Worm (Caenorhabditis elegans) whole organism, L4/young adult: ENCODE data around the gene nspf-1.

Experiments
- W03F9.2 ChIP-seq: fragments of 150-350 bp; optimal IDR thresholded peaks from 2 replicates; lab custom pipeline; 2014; ENCODE audit warnings: missing biosample characterization, missing genetic modification characterization
- dao-5 ChIP-seq: sonication (generic microtip); optimal IDR thresholded peaks from 2 replicates; lab custom pipeline; 2016; ENCODE audit warnings: missing genotype, missing genetic modification characterization, moderate library complexity, missing compliant biosample characterization
- him-1 ChIP-seq: sonication (generic microtip); optimal IDR thresholded peaks from 2 replicates; lab custom pipeline; 2016; ENCODE audit warnings: missing genotype, missing genetic modification reagents, missing genetic modification characterization, missing compliant biosample characterization

The nspf-1 gene

DNA sequence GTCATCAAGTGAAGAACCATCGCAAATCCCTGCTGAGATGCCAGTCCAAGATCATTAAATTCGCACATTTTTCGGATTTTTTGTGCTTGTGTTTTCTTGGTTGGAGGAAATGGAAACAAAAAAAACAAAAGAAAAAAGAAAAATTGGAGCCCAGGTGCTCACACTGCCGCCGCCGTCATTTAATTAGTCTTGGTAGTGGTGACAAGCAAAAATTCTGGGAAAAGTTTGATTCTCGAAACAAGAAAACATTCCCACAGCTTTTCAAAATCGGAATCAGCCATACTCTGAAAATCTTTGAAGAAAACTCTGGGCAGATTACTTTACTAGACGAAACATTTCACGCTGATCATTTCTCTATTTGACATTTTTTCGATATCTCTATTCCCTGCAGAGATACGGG, 17.8 kb downstream of the nspf-1 start, which contains the start of gene srh-128:
srh-128 (minus strand) TSS at position 101 of the 400 bp plus-strand sequence.
- TF ChIP-seq him-1 (no peak), dao-5 (tag; lab: Kevin White, UChicago) (no peak), W03F9.2 (no peak)

ce11 chrII:2707872-2708271, 20.4 kb downstream of the nspf-1 start, which contains the start of gene Y47G7B.2:
TSS of gene Y47G7B.2 (minus strand) at chrII:2708014.
- TF ChIP-seq dao-5 (tag; lab: Kevin White, UChicago) (no peak), him-1 (no peak), W03F9.2 (no peak)

- TF ChIP-seq dao-5 (tag; lab: Kevin White, UChicago) = no peak
- TF ChIP-seq him-1 = no peak
- no peak for TF ChIP-seq W03F9.2
Observed at ce11 chrII:2709942-2710341, 22.5 kb downstream of the nspf-1 start, which contains the start of gene T05A8.1. TSS of gene T05A8.1 (minus strand) at chrII:2710042.

- TF ChIP-seq dao-5 (tag; lab: Kevin White, UChicago) (no peak), W03F9.2 (no peak), him-1 (no peak)
Observed at ce11 chrII:2710919-2711318, 23.5 kb downstream of the nspf-1 start, which contains the start of gene T05A8.2. TSS of gene T05A8.2 (minus strand) at chrII:2711019.

DNA sequence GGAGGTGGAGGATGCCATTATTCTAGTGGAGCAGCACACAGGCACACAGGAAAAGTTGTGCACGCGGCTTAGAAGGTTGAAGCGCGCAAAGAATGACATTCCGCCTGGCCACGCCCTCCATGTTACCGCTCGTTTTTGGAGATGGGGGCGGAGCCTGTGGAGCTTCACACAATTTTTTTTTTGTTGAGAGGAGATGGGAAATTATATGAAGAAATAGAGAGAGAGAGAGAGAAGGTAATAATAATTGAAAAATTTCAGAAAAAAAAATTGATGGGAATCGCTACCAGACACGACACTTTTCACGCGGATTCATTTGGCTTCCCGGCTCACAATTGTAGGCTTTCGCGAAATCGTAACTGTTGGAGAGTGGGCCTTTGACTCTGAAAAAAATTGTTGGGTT, 29.9 kb downstream of the nspf-1 start, which contains the start of gene T05A8.3:
T05A8.3 (minus strand) TSS at position 101 of the 400 bp plus-strand sequence.
- TF ChIP-seq W03F9.2 = no peak
- TF ChIP-seq dao-5 (tag; lab: Kevin White, UChicago) = no peak
- TF ChIP-seq him-1 = no peak

ce11 chrII:2719212-2719611, 31.8 kb downstream of the nspf-1 start:
- no peak for TF ChIP-seq him-1
- TF ChIP-seq dao-5 (tag; lab: Kevin White, UChicago) = no peak
- TF ChIP-seq W03F9.2 = no peak

DNA sequence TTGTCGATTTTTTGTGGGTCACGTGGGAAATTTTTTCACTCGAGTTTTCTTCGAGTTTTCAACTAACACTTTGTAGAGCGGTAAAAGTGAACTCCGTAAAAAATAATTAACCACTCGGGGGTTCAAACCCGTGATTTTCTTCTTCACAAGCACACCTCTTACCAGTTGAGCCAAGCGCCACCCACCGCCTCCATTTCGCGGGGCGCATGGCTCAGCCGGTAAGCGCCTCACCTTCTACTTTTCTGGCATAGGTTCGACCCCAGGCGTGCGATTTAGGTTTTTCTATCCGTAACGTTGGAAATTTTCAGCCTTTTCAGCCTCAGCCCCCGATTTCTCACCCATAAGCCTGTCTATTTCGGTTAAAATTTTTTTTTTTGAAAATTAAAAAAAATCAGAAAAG, 34.6 kb downstream of the nspf-1 start:
- TF ChIP-seq him-1 (no peak), W03F9.2 (no peak), dao-5 (tag; lab: Kevin White, UChicago) (no peak)

ce11 chrII:2725561-2725960, 38.1 kb downstream of the nspf-1 start, which contains the start of the genes T05A8.11 and nep-2:
TSS of gene T05A8.11 (minus strand) at chrII:2725661.
TSS of gene nep-2 (minus strand) at chrII:2725752.
- TF ChIP-seq him-1 (no peak), W03F9.2 (no peak), dao-5 (tag; lab: Kevin White, UChicago) (no peak)

DNA sequence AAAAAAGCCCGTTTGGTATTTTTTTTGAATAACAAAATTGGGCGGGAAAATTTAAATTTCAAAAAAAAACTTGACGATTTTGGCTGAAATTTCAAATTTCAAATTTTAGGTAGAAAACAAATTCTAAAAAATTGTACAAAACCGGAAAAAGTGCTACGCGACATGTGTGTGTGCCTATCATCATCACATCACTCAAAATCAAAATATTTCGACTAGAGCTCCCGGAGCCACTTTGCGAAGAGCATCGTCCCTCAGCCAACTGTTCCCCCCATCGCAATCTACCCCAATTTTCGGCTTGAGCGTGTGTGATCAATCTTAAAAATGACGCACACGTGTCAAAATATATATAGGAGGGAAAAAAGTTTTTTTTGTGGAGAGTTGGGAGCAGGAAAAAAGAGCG, 39.3 kb downstream of the nspf-1 start:
- TF ChIP-seq dao-5 (tag; lab: Kevin White, UChicago) (no peak), W03F9.2 (no peak), him-1 (no peak)

DNA sequence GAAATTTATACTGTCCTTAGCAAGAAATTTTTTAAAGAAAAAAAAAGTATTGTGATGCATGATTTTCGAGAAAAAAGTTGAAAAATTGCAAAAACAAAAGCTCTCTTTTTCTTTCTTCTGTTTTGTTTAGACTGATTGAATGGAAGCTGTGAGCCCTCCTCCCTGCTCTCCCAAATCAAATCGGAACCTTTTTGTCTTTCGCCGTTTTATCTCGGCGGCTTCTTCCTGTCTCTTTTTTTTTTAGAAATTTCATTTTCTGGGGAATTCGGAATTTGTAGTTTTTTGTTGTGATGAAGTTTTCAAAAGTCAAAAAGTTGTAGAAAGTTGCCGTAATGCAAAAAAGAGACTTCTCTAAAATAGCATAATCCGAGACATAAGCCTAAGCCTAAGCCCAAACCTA, 43.2 kb downstream of the nspf-1 start:
- no peak for TF ChIP-seq him-1

DNA sequence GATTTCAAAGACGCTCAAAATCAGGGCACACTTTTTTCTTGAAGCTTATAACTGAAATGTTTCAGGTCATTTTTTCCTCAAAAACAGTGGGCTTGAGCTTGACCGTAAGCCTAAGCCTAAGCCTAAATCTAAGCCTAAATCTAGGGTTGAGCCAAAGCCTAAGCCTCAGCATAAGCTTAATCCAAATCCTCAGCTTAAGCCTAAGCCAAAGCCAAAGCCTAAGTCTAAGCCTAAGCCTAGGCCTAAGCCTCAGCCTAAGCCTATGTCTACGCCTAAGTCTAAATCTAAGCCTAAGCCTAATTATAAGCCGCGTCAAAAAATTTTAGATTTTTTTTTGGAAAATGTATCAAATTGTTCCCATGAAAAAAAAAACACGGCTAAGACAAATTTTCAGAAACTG, 46.8 kb downstream of the nspf-1 start:
- no peak for TF ChIP-seq dao-5 (tag; lab: Kevin White, UChicago)
- TF ChIP-seq him-1 = no peak
- no peak for TF ChIP-seq W03F9.2

DNA sequence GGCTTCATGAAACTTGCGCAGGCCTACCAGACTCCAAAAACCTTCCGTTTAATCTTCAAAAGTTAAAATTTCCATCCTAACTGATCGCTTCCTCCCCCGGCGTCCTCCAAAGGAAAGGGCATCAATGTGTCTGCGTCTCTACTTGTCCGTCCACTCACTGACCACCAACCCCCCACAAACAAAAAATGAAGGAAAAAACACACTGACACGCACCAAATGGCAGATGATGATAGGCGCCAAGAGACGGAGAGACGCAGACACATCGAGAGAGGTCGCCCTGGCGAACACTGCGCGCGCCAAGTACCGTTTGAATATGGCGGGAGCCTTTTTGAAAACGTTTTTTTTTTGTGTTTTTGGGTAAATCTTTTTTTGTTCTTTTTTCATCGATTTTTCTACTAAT, 47.3 kb downstream of the nspf-1 start:
- TF ChIP-seq him-1 = no peak
- no peak for TF ChIP-seq dao-5 (tag; lab: Kevin White, UChicago)
- TF ChIP-seq W03F9.2 = no peak

DNA sequence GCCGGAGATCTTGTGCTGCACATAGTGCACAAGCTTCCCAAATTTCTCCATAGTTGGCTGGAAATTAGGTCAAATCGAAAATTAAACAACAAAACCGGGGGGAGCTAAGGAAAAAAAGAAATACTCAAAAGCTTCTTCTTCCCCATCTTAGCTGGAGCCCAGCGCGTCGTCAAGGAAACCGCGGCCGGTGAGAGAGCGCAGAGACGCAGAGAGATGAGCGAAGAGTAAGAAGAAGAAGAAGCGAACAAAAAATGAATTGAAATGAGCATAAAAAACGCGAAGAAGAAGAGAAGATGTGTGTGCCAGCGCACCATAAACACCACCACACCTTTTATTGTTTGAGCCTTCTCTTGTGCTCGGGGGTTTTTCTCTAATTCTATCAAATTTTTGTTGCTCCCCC, 47.8 kb downstream of the nspf-1 start, which contains the start of gene wdr-31:
wdr-31 (minus strand) TSS at position 101 of the 400 bp plus-strand sequence.
- TF ChIP-seq him-1 (no peak), W03F9.2 (no peak), dao-5 (tag; lab: Kevin White, UChicago) (no peak)

ce11 chrII:2735644-2736043, 48.2 kb downstream of the nspf-1 start:
- no peak for TF ChIP-seq him-1
- TF ChIP-seq W03F9.2 = no peak
- no peak for TF ChIP-seq dao-5 (tag; lab: Kevin White, UChicago)

ce11 chrII:2736156-2736728, 48.8 kb downstream of the nspf-1 start, which contains the start of gene T05A8.8:
TSS of gene T05A8.8 (plus strand) at chrII:2736678.
- TF ChIP-seq W03F9.2 = no peak
- no peak for TF ChIP-seq dao-5 (tag; lab: Kevin White, UChicago)
- no peak for TF ChIP-seq him-1

DNA sequence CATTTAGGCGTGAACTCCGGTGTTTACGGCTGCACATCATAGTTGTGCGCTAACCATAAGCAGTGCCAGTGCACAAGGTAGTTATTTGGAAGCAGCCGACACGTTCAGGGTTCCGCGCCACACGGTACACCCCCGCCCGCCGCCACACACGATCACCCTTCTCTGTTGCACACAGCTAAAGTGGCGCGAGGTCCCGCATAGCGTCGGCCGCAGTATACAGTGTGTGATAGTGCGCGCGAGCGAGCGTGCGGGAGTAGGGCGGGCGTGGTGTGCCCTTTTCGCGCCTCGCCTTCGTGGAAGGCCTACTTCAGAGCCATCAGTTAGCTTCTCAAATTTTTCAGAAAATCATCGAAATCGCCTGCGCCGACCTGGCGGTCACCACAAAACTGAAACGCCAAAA, 49.5 kb downstream of the nspf-1 start:
- no peak for TF ChIP-seq him-1
- no peak for TF ChIP-seq dao-5 (tag; lab: Kevin White, UChicago)
- no peak for TF ChIP-seq W03F9.2
